Worm (Caenorhabditis elegans): Measurements from ENCODE around the gene C14A6.5.

DNA sequence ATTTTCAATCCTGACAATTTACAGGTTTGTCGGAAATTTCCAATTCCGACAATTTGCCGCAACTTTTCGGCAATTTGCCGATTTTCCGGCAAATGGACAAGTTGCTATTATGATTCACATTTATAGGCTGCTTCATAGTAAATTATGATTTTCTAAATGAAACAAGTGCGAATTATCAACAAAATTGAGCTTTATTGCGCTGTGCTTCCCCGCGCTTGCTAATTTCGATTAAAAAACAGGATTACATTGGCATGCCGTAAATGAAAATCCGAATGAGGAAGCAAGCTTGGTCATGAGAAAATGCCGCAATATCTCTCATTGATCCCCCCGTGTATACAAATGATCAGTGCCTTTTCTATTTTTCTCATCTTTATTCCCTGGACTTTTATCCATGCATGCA is 26.0 kb downstream of the C14A6.5 start, which contains the start of gene Y37H2A.10:
- TF ChIP-seq lin-39 (tag; optimal IDR thresholded peaks at IDR 0.05) (no peak), snpc-4 (tag; optimal IDR thresholded peaks at IDR 0.05) (no peak), sma-3 (GFP tag; optimal IDR thresholded peaks at IDR 0.05) (no peak), ama-1 (optimal IDR thresholded peaks at IDR 0.05) (no peak), nhr-237 (tag; optimal IDR thresholded peaks at IDR 0.05) (no peak), nhr-6 (tag; optimal IDR thresholded peaks at IDR 0.05) (no peak), mdl-1 (tag; optimal IDR thresholded peaks at IDR 0.05) (no peak), R02D3.7 (tag; optimal IDR thresholded peaks at IDR 0.05) (no peak), nhr-77 (tag; optimal IDR thresholded peaks at IDR 0.05) (no peak), egl-27 (tag; optimal IDR thresholded peaks at IDR 0.05) (no peak)

Measured in whole organism, L2 larva.